Worm (Caenorhabditis elegans) whole organism, early embryonic: ENCODE results near the gene lurp-2.
A peak's percentile ranks its signal among the peaks of the same experiment; 100 is the strongest.
"Not testable (repeated sequence)": the region's sequence is repeated elsewhere in the genome, so short reads cannot be mapped to it uniquely, and the experiment has no call there.

ENCODE experiments used
- B0310.2 ChIP-seq: sonication (generic microtip); optimal IDR thresholded peaks from 2 replicates; lab custom pipeline; 2016; ENCODE audit warnings: mild to moderate bottlenecking, missing genetic modification characterization, missing compliant biosample characterization
- F13C5.2 ChIP-seq: sonication (generic microtip); optimal IDR thresholded peaks from 2 replicates; lab custom pipeline; 2017; ENCODE audit warnings: mild to moderate bottlenecking, missing genetic modification characterization, inconsistent platforms, missing compliant biosample characterization
- aly-1 ChIP-seq: sonication (generic microtip); optimal IDR thresholded peaks from 2 replicates; lab custom pipeline; 2016; ENCODE audit warnings: missing genetic modification characterization, missing compliant biosample characterization
- ama-1 ChIP-seq: fragments of 150-350 bp; optimal IDR thresholded peaks from 2 replicates; lab custom pipeline; 2014
- ceh-13 ChIP-seq: fragments of 200-800 bp; sonication (Bioruptor generic); optimal IDR thresholded peaks from 2 replicates; lab custom pipeline; 2018; ENCODE audit warnings: mild to moderate bottlenecking, missing genetic modification characterization, missing compliant biosample characterization
- ceh-36 ChIP-seq: sonication (generic microtip); optimal IDR thresholded peaks from 2 replicates; lab custom pipeline; 2016; ENCODE audit warnings: missing genetic modification characterization, inconsistent platforms, missing compliant biosample characterization
- ets-7 ChIP-seq: sonication (generic microtip); optimal IDR thresholded peaks from 2 replicates; lab custom pipeline; 2016; ENCODE audit warnings: missing genotype, missing genetic modification characterization, missing compliant biosample characterization
- flt-1 ChIP-seq: fragments of 200-800 bp; sonication (Bioruptor generic); IDR thresholded peaks from 2 replicates; pipeline ENCODE4 v1.3.6; 2022; ENCODE audit warnings: missing genetic modification characterization, missing compliant biosample characterization
- hmbx-1 ChIP-seq: sonication (generic microtip); optimal IDR thresholded peaks from 2 replicates; lab custom pipeline; 2016; ENCODE audit warnings: mild to moderate bottlenecking, missing genetic modification characterization, missing compliant biosample characterization
- hmg-4 ChIP-seq: fragments of 200-800 bp; sonication (Bioruptor generic); optimal IDR thresholded peaks from 2 replicates; lab custom pipeline; 2018; ENCODE audit warnings: mild to moderate bottlenecking, missing genetic modification characterization, missing compliant biosample characterization
- hnd-1 ChIP-seq: sonication (generic microtip); optimal IDR thresholded peaks from 2 replicates; lab custom pipeline; 2016; ENCODE audit warnings: missing genetic modification characterization, missing compliant biosample characterization
- pes-1 ChIP-seq: fragments of 200-800 bp; sonication (Bioruptor generic); IDR thresholded peaks from 2 replicates; pipeline ENCODE4 v1.3.6; 2022; ENCODE audit warnings: missing genetic modification reagents, missing genetic modification characterization, missing compliant biosample characterization
- scrt-1 ChIP-seq: fragments of 200-800 bp; sonication (Bioruptor generic); IDR thresholded peaks from 2 replicates; pipeline ENCODE4 v1.3.6; 2022; ENCODE audit warnings: missing genetic modification characterization, missing compliant biosample characterization
- sea-1 ChIP-seq: fragments of 200-800 bp; sonication (Bioruptor generic); conservative IDR thresholded peaks from 2 replicates; pipeline ENCODE4 v1.3.6; 2022; ENCODE audit warnings: missing genetic modification characterization, missing compliant biosample characterization
- tbx-11 ChIP-seq: fragments of 200-800 bp; sonication (Bioruptor generic); IDR thresholded peaks from 2 replicates; pipeline ENCODE4 v1.3.6; 2022; ENCODE audit warnings: missing genetic modification characterization, missing compliant biosample characterization
- tbx-37 ChIP-seq: fragments of 200-800 bp; sonication (Bioruptor generic); conservative IDR thresholded peaks from 2 replicates; pipeline ENCODE4 v1.3.6; 2022; ENCODE audit warnings: missing genetic modification reagents, missing genetic modification characterization, missing compliant biosample characterization
- tra-4 ChIP-seq: sonication (generic microtip); optimal IDR thresholded peaks from 2 replicates; lab custom pipeline; 2017; ENCODE audit warnings: missing genetic modification characterization, missing compliant biosample characterization

Gene lurp-2

ce11 chrV:13437473-13438074 is 15.9 kb upstream of the lurp-2 start, which contains the start of gene mes-4:
Gene mes-4 (minus strand): TSS chrV:13437545.
- no peak for TF ChIP-seq scrt-1 (GFP tag; lab: Robert Waterston, UW)
- TF ChIP-seq tra-4, result no peak
- no peak for TF ChIP-seq pes-1 (GFP tag; lab: Robert Waterston, UW)
- peak; percentile 33 for TF ChIP-seq F13C5.2 (tag; lab: Kevin White, UChicago)

ce11 chrV:13441661-13442060 is 11.8 kb upstream of the lurp-2 start, which contains the start of gene col-162:
Gene col-162 (plus strand): TSS chrV:13441961.
- TF ChIP-seq hmg-4 (GFP tag; lab: Kevin White, UChicago) (no peak), flt-1 (no peak), ceh-36 (tag; lab: Kevin White, UChicago) (no peak), sea-1 (GFP tag; lab: Robert Waterston, UW) (no peak), ama-1 (no peak), ets-7 (tag; lab: Kevin White, UChicago) (no peak), tbx-11 (GFP tag; lab: Robert Waterston, UW) (no peak), hmbx-1 (tag; lab: Kevin White, UChicago) (no peak), tbx-37 (GFP tag; lab: Robert Waterston, UW) (no peak)

ce11 chrV:13442819-13443218 is 10.6 kb upstream of the lurp-2 start:
- TF ChIP-seq ama-1 (no peak), pes-1 (GFP tag; lab: Robert Waterston, UW) (no peak), scrt-1 (GFP tag; lab: Robert Waterston, UW) (no peak), hmg-4 (GFP tag; lab: Kevin White, UChicago) (no peak), F13C5.2 (tag; lab: Kevin White, UChicago) (no peak)

- not testable (repeated sequence) for TF ChIP-seq tbx-11 (GFP tag; lab: Robert Waterston, UW); tra-4; sea-1 (GFP tag; lab: Robert Waterston, UW)
These were observed 9.9 kb upstream of the lurp-2 start, which contains the start of gene Y2H9A.6 for ce11 chrV:13443535-13443934. Gene Y2H9A.6 (plus strand): TSS chrV:13443835.

- TF ChIP-seq hmg-4 (GFP tag; lab: Kevin White, UChicago) (no peak), flt-1 (no peak), ceh-36 (tag; lab: Kevin White, UChicago) (no peak)
These were observed 8.0 kb upstream of the lurp-2 start, which contains the start of gene Y2H9A.4 for ce11 chrV:13445229-13445949. Gene Y2H9A.4 (plus strand): TSS chrV:13445899.

- TF ChIP-seq ama-1 (no peak), flt-1 (no peak), tbx-37 (GFP tag; lab: Robert Waterston, UW) (no peak), hmg-4 (GFP tag; lab: Kevin White, UChicago) (no peak), hnd-1 (tag; lab: Kevin White, UChicago) (no peak), sea-1 (GFP tag; lab: Robert Waterston, UW) (no peak), pes-1 (GFP tag; lab: Robert Waterston, UW) (no peak), F13C5.2 (tag; lab: Kevin White, UChicago) (no peak)
These were observed 2.0 kb downstream of the lurp-2 start, which contains the start of gene lurp-3 for ce11 chrV:13455448-13455847. Gene lurp-3 (plus strand): TSS chrV:13455748.

DNA sequence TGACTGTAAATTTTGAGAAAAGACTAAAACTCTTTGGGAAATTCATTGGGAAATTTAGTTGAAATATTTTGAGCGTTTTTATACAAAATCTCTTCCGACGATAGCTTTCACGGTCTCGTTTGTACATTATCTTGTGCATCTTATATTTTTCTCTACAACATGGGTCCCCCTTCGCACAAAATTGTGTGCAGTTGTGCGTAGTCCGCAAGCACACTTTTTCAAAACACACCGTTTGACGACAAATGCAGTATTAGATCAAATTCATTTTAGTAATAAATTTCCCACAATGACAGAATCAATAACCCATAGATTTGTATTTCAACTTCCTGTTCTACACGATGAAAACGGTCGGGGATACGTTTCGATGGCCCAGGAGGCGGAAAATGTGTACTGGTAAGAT is 4.4 kb downstream of the lurp-2 start, which contains the start of gene F25H9.2:
Gene F25H9.2, plus strand, starts transcription at position 226 of the 400 bp plus-strand sequence.
- no peak for TF ChIP-seq pes-1 (GFP tag; lab: Robert Waterston, UW)
- TF ChIP-seq hmg-4 (GFP tag; lab: Kevin White, UChicago), result no peak
- TF ChIP-seq hnd-1 (tag; lab: Kevin White, UChicago), result no peak
- no peak for TF ChIP-seq scrt-1 (GFP tag; lab: Robert Waterston, UW)
- TF ChIP-seq tbx-37 (GFP tag; lab: Robert Waterston, UW), result no peak
- no peak for TF ChIP-seq tbx-11 (GFP tag; lab: Robert Waterston, UW)
- no peak for TF ChIP-seq ceh-36 (tag; lab: Kevin White, UChicago)
- TF ChIP-seq ets-7 (tag; lab: Kevin White, UChicago), result no peak
- TF ChIP-seq flt-1, result no peak
- no peak for TF ChIP-seq F13C5.2 (tag; lab: Kevin White, UChicago)
- TF ChIP-seq ama-1, result no peak

ce11 chrV:13459323-13459722 is 5.9 kb downstream of the lurp-2 start, which contains the start of gene bath-39:
Gene bath-39 (plus strand): TSS chrV:13459459.
- TF ChIP-seq sea-1 (GFP tag; lab: Robert Waterston, UW) (no peak), F13C5.2 (tag; lab: Kevin White, UChicago) (peak; percentile 30)

DNA sequence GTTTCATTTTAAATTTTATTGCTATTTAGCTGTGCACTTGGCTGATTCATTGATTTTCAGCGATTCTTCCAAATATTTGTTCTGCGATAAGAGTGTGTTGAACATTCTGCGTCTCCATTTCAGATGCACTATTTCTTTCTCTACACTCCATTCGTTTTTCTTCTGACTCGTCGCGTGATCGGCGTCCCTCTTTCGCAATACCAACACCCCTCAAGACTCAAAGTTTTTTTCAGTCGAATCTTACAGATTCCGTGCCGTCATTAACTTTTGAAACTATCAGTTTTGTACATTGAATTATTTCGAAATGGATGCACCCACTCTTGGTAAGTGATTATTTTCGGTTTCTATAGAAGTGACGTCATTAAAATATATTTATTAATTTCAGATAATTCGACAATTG is 9.5 kb downstream of the lurp-2 start, which contains the start of gene frm-10:
Gene frm-10, plus strand, starts transcription at position 234 of the 400 bp plus-strand sequence.
- no peak for TF ChIP-seq hmg-4 (GFP tag; lab: Kevin White, UChicago)
- TF ChIP-seq ceh-13 (GFP tag; lab: Kevin White, UChicago), result no peak
- no peak for TF ChIP-seq tbx-37 (GFP tag; lab: Robert Waterston, UW)
- no peak for TF ChIP-seq hnd-1 (tag; lab: Kevin White, UChicago)
- no peak for TF ChIP-seq tra-4
- TF ChIP-seq sea-1 (GFP tag; lab: Robert Waterston, UW), result no peak
- no peak for TF ChIP-seq tbx-11 (GFP tag; lab: Robert Waterston, UW)
- no peak for TF ChIP-seq ama-1
- no peak for TF ChIP-seq pes-1 (GFP tag; lab: Robert Waterston, UW)
- TF ChIP-seq flt-1, result no peak
- TF ChIP-seq ceh-36 (tag; lab: Kevin White, UChicago), result no peak
- TF ChIP-seq aly-1 (tag; lab: Kevin White, UChicago), result no peak
- no peak for TF ChIP-seq ets-7 (tag; lab: Kevin White, UChicago)
- TF ChIP-seq hmbx-1 (tag; lab: Kevin White, UChicago), result no peak
- no peak for TF ChIP-seq F13C5.2 (tag; lab: Kevin White, UChicago)
- TF ChIP-seq scrt-1 (GFP tag; lab: Robert Waterston, UW), result no peak
- TF ChIP-seq B0310.2 (tag; lab: Kevin White, UChicago), result no peak
